Fruit fly (Drosophila melanogaster): ENCODE results near the gene Ahcy.
A peak's percentile ranks its signal among the peaks of the same experiment; 100 is the strongest.

The Ahcy gene

dm6 chrX:15462436-15462857 is 12.4 kb downstream of the Ahcy start, which contains the start of the genes shtd, CG6294 and CG6299 (continued):
- TF ChIP-seq phol (tag; optimal IDR thresholded peaks at IDR 0.05) = peak; percentile 67
- TF ChIP-seq Xbp1 (GFP tag; optimal IDR thresholded peaks at IDR 0.05) = peak; percentile 32
- 0 out of 3 replicates have a peak, but pooled peaks have one; percentile 13 for TF ChIP-seq Dbx (GFP tag; IDR thresholded peaks at IDR 0.05)
- TF ChIP-seq CG15479 (GFP tag; optimal IDR thresholded peaks at IDR 0.05) = peak; percentile 38
- TF ChIP-seq tio (GFP tag; optimal IDR thresholded peaks at IDR 0.05) = no peak
- TF ChIP-seq MTF-1 (GFP tag; optimal IDR thresholded peaks at IDR 0.05; ENCODE audit: borderline replicate concordance) = no peak
- TF ChIP-seq lola (GFP tag; optimal IDR thresholded peaks at IDR 0.05) = no peak
- TF ChIP-seq bsh (GFP tag; optimal IDR thresholded peaks at IDR 0.05) = no peak
- no peak for TF ChIP-seq CG10366 (GFP tag; IDR thresholded peaks at IDR 0.05)
- peak; percentile 25 for TF ChIP-seq Max (GFP tag; optimal IDR thresholded peaks at IDR 0.05)
- no peak for TF ChIP-seq dimm (GFP tag; IDR thresholded peaks at IDR 0.05)
- TF ChIP-seq CG34376 (GFP tag; optimal IDR thresholded peaks at IDR 0.05) = peak; percentile 18
- no peak for TF ChIP-seq ATbp (GFP tag; optimal IDR thresholded peaks at IDR 0.05)
- TF ChIP-seq HHEX (GFP tag; optimal IDR thresholded peaks at IDR 0.05) = no peak
- TF ChIP-seq CG8765 (GFP tag; IDR thresholded peaks at IDR 0.05) = no peak
- TF ChIP-seq CG32772 (GFP tag; IDR thresholded peaks at IDR 0.05) = no peak
- TF ChIP-seq CG7357 (GFP tag; IDR thresholded peaks at IDR 0.05) = no peak
- peak; percentile 79 for TF ChIP-seq hbn (GFP tag; IDR thresholded peaks at IDR 0.05; ENCODE audit: partially characterized antibody)
- no peak for TF ChIP-seq otp (GFP tag; IDR thresholded peaks at IDR 0.05)
- TF ChIP-seq CoRest (tag; optimal IDR thresholded peaks at IDR 0.05) = peak; percentile 58
- no peak for TF ChIP-seq aop (GFP tag; IDR thresholded peaks at IDR 0.05)
- TF ChIP-seq sima (GFP tag; optimal IDR thresholded peaks at IDR 0.05) = no peak
- peak; percentile 13 for TF ChIP-seq ems (GFP tag; optimal IDR thresholded peaks at IDR 0.05)
- TF ChIP-seq ham (GFP tag; IDR thresholded peaks at IDR 0.05) = no peak
- no peak for TF ChIP-seq Drgx (GFP tag; IDR thresholded peaks at IDR 0.05)
- no peak for TF ChIP-seq Nf-YA (GFP tag; IDR thresholded peaks at IDR 0.05)
- no peak for TF ChIP-seq CG31388 (GFP tag; optimal IDR thresholded peaks at IDR 0.05)
- peak; percentile 86 for TF ChIP-seq Ets65A (GFP tag)
- TF ChIP-seq ac (GFP tag; optimal IDR thresholded peaks at IDR 0.05) = no peak
- peak; percentile 76 for TF ChIP-seq stwl (tag; optimal IDR thresholded peaks at IDR 0.05)
- peak; percentile 86 for TF ChIP-seq knrl (GFP tag; IDR thresholded peaks at IDR 0.05; ENCODE audit: partially characterized antibody)
- TF ChIP-seq CG11560 (tag; IDR thresholded peaks at IDR 0.05) = 0 out of 3 replicates have a peak, but pooled peaks have one; percentile 36
- TF ChIP-seq Dref (GFP tag; IDR thresholded peaks at IDR 0.05) = peak; percentile 96
- TF ChIP-seq Deaf1 (tag; optimal IDR thresholded peaks at IDR 0.05) = peak; percentile 55
- TF ChIP-seq mirr (GFP tag; optimal IDR thresholded peaks at IDR 0.05) = no peak
- peak; percentile 82 for TF ChIP-seq CG2116 (GFP tag; optimal IDR thresholded peaks at IDR 0.05)
- no peak for TF ChIP-seq CG12942 (GFP tag; optimal IDR thresholded peaks at IDR 0.05)
- TF ChIP-seq lilli (GFP tag; optimal IDR thresholded peaks at IDR 0.05) = peak; percentile 18
- no peak for TF ChIP-seq emc (GFP tag; optimal IDR thresholded peaks at IDR 0.05)
- peak; percentile 77 for TF ChIP-seq Dp (GFP tag; optimal IDR thresholded peaks at IDR 0.05)
- peak; percentile 67 for TF ChIP-seq YL-1 (GFP tag; optimal IDR thresholded peaks at IDR 0.05)
- TF ChIP-seq CG9609 (GFP tag; optimal IDR thresholded peaks at IDR 0.05) = no peak
- no peak for TF ChIP-seq CG12219 (GFP tag; optimal IDR thresholded peaks at IDR 0.05)
- TF ChIP-seq Antp (GFP tag; optimal IDR thresholded peaks at IDR 0.05) = peak; percentile 1
- peak; percentile 94 for TF ChIP-seq Dll (GFP tag; IDR thresholded peaks at IDR 0.05; ENCODE audit: partially characterized antibody)
- no peak for TF ChIP-seq jing (GFP tag; optimal IDR thresholded peaks at IDR 0.05)
- no peak for TF ChIP-seq dan (GFP tag; IDR thresholded peaks at IDR 0.05)
- TF ChIP-seq wor (GFP tag; IDR thresholded peaks at IDR 0.05) = no peak
- no peak for TF ChIP-seq H15 (GFP tag; IDR thresholded peaks at IDR 0.05)
- TF ChIP-seq CG17829 (tag; optimal IDR thresholded peaks at IDR 0.05) = peak; percentile 48
- TF ChIP-seq jumu (GFP tag; optimal IDR thresholded peaks at IDR 0.05) = no peak
- no peak for TF ChIP-seq Atf-2 (GFP tag; optimal IDR thresholded peaks at IDR 0.05)
